Fruit fly (Drosophila melanogaster): ENCODE measurements around the gene CG14456.

CG14456 gene

DNA sequence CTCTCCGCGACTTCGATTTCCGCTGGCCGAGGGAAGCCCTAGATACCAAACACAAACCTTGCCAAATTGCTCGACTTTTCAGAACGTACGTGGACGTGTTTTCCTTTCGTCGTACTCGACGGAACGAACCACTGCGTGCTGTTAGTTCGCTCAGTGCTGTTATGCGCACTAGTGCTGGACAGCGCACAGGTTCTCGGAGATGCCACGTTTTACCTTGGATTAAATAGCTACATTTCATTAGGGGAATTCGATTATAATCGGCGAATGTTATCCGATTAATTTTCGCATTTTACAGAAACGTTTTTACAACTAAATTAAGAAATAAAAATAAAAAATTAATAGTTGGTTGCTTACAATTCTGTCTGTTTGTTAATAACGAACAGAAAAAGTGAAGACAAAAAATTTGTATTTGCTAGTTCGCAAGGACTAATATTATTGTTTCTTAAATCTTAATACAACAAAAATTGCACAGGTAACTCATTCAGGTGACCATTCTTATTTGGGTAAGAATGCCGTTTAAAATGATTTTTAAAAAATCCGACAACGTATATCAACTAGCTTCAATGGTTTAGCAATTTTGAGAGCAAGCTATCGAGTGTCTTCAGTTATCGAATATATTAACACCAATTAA, 30.2 kb downstream of the CG14456 start, which contains the start of the genes ArfGAP3 and CG32452 (continued):
- TF ChIP-seq Nf-YC (tag; optimal IDR thresholded peaks at IDR 0.05) (peak; percentile 69), Side (GFP tag; optimal IDR thresholded peaks at IDR 0.05) (peak; percentile 30), CG2199 (GFP tag; IDR thresholded peaks at IDR 0.05) (no peak), grau (tag; optimal IDR thresholded peaks at IDR 0.05) (peak; percentile 74), CG13123 (GFP tag; optimal IDR thresholded peaks at IDR 0.05) (peak; percentile 53), insv (GFP tag; optimal IDR thresholded peaks at IDR 0.05) (peak in 1 of 2 experiments; percentile 23), chinmo (GFP tag; IDR thresholded peaks at IDR 0.05; ENCODE audit: partially characterized antibody) (0 out of 4 replicates have a peak, but pooled peaks have one; percentile 54), Lim3 (GFP tag; IDR thresholded peaks at IDR 0.05) (no peak), nerfin-2 (GFP tag; IDR thresholded peaks at IDR 0.05; ENCODE audit: partially characterized antibody) (no peak), CG10209 (GFP tag; optimal IDR thresholded peaks at IDR 0.05) (peak; percentile 70), gro (GFP tag; optimal IDR thresholded peaks at IDR 0.05) (peak; percentile 24), gem (tag; optimal IDR thresholded peaks at IDR 0.05) (peak; percentile 82), Ets97D (GFP tag; optimal IDR thresholded peaks at IDR 0.05) (peak; percentile 66), ap (GFP tag; IDR thresholded peaks at IDR 0.05) (peak; percentile 44), YL-1 (GFP tag; optimal IDR thresholded peaks at IDR 0.05) (peak; percentile 62), oc (tag; optimal IDR thresholded peaks at IDR 0.05) (peak; percentile 33), Optix (GFP tag; IDR thresholded peaks at IDR 0.05) (peak; percentile 32; the same call in 1 of the 3 replicates), CG7963 (GFP tag; IDR thresholded peaks at IDR 0.05; ENCODE audit: partially characterized antibody) (no peak), HLH3B (GFP tag; IDR thresholded peaks at IDR 0.05) (peak; percentile 76), ems (GFP tag; optimal IDR thresholded peaks at IDR 0.05) (peak; percentile 35), bbx (GFP tag; IDR thresholded peaks at IDR 0.05; ENCODE audit: partially characterized antibody) (peak; percentile 26; the same call in 1 of the 2 replicates), fd96Cb (tag; optimal IDR thresholded peaks at IDR 0.05) (peak; percentile 64), CG18764 (GFP tag; optimal IDR thresholded peaks at IDR 0.05) (peak; percentile 59), dm (GFP tag; optimal IDR thresholded peaks at IDR 0.05) (peak; percentile 43), scrt (GFP tag; optimal IDR thresholded peaks at IDR 0.05) (no peak), tio (GFP tag; optimal IDR thresholded peaks at IDR 0.05) (no peak), odd (GFP tag; optimal IDR thresholded peaks at IDR 0.05) (no peak), Dfd (GFP tag; optimal IDR thresholded peaks at IDR 0.05) (no peak), Kr (GFP tag; optimal IDR thresholded peaks at IDR 0.05) (no peak), amos (GFP tag; IDR thresholded peaks at IDR 0.05; ENCODE audit: partially characterized antibody) (peak; percentile 72), CG12769 (tag; optimal IDR thresholded peaks at IDR 0.05) (peak; percentile 49), tap (tag; optimal IDR thresholded peaks at IDR 0.05) (peak; percentile 60), ab (GFP tag; optimal IDR thresholded peaks at IDR 0.05) (no peak), CG3065 (GFP tag; optimal IDR thresholded peaks at IDR 0.05) (peak; percentile 40), HLH4C (GFP tag; IDR thresholded peaks at IDR 0.05; ENCODE audit: partially characterized antibody) (peak; percentile 51), bsh (GFP tag; optimal IDR thresholded peaks at IDR 0.05) (peak in 1 of 2 experiments; percentile 64), kni (GFP tag; optimal IDR thresholded peaks at IDR 0.05) (peak; percentile 41), CG5180 (GFP tag; optimal IDR thresholded peaks at IDR 0.05) (peak; percentile 33), tna (GFP tag; IDR thresholded peaks at IDR 0.05; ENCODE audit: partially characterized antibody) (no peak), CG3163 (GFP tag; optimal IDR thresholded peaks at IDR 0.05) (peak; percentile 20), CG10274 (GFP tag; optimal IDR thresholded peaks at IDR 0.05) (no peak), Aef1 (GFP tag; IDR thresholded peaks at IDR 0.05) (peak; percentile 68), cad (GFP tag; optimal IDR thresholded peaks at IDR 0.05) (no peak), CG2116 (GFP tag; optimal IDR thresholded peaks at IDR 0.05) (peak; percentile 78), Pdp1 (GFP tag; optimal IDR thresholded peaks at IDR 0.05) (peak; percentile 51 to 67), CG11695 (GFP tag; IDR thresholded peaks at IDR 0.05) (peak; percentile 48; the same call in 2 of the 3 replicates), cato (GFP tag; optimal IDR thresholded peaks at IDR 0.05; ENCODE audit: borderline replicate concordance) (peak; percentile 76), CG2875 (GFP tag; optimal IDR thresholded peaks at IDR 0.05) (peak; percentile 36)
